Fruit fly (Drosophila melanogaster) whole organism, embryonic: ENCODE data around the gene CG31633.

Experiments used
- Blimp-1 ChIP-seq: fragments of 200-800 bp; sonication (Bioruptor generic); optimal IDR thresholded peaks from 3 replicates; lab custom pipeline; 2018; ENCODE audit warnings: missing biosample characterization, missing genetic modification characterization, mild to moderate bottlenecking, moderate library complexity, missing genetic modification reagents
- CG10543 ChIP-seq: fragments of 200-800 bp; sonication (Bioruptor generic); optimal IDR thresholded peaks from 3 replicates; lab custom pipeline; 2017; ENCODE audit warnings: missing biosample characterization, mild to moderate bottlenecking, missing genetic modification characterization, moderate library complexity
- CG12155 ChIP-seq: fragments of 200-800 bp; sonication (Bioruptor generic); optimal IDR thresholded peaks from 3 replicates; lab custom pipeline; 2016; ENCODE audit warnings: missing biosample characterization, missing genetic modification characterization
- CG12744 ChIP-seq: fragments of 200-800 bp; sonication (Bioruptor generic); optimal IDR thresholded peaks from 2 replicates; lab custom pipeline; 2016; ENCODE audit warnings: missing biosample characterization, missing genetic modification characterization
- CG13775 ChIP-seq: fragments of 200-800 bp; sonication (Bioruptor generic); optimal IDR thresholded peaks from 3 replicates; lab custom pipeline; 2017; ENCODE audit warnings: missing biosample characterization, mild to moderate bottlenecking, missing genetic modification characterization
- CG14710 ChIP-seq: fragments of 200-800 bp; sonication (Bioruptor generic); optimal IDR thresholded peaks from 3 replicates; lab custom pipeline; 2019; ENCODE audit warnings: missing biosample characterization, mild to moderate bottlenecking, missing genetic modification characterization, moderate library complexity
- CG17829 ChIP-seq: fragments of 200-800 bp; optimal IDR thresholded peaks from 2 replicates; lab custom pipeline; 2019; ENCODE audit warnings: missing biosample characterization, mild to moderate bottlenecking, missing genetic modification characterization, moderate library complexity
- CG30403 ChIP-seq: fragments of 200-800 bp; sonication (Bioruptor generic); optimal IDR thresholded peaks from 3 replicates; lab custom pipeline; 2016; ENCODE audit warnings: missing biosample characterization, missing genetic modification characterization
- CG31365 ChIP-seq: fragments of 200-800 bp; sonication (Bioruptor generic); optimal IDR thresholded peaks from 2 replicates; lab custom pipeline; 2018; ENCODE audit warnings: missing biosample characterization, mild to moderate bottlenecking, missing genetic modification characterization
- CG32772 ChIP-seq: fragments of 200-800 bp; sonication (Bioruptor generic); IDR thresholded peaks from 2 replicates; pipeline ENCODE4 v1.3.6; 2022; ENCODE audit warnings: missing biosample characterization, missing genetic modification characterization
- CG4282 ChIP-seq: fragments of 200-800 bp; sonication (Bioruptor generic); optimal IDR thresholded peaks from 2 replicates; lab custom pipeline; 2016; ENCODE audit warnings: missing biosample characterization, missing genetic modification characterization
- CG7271 ChIP-seq: fragments of 200-800 bp; sonication (Bioruptor generic); optimal IDR thresholded peaks from 2 replicates; lab custom pipeline; 2018; ENCODE audit warnings: missing biosample characterization, mild to moderate bottlenecking, missing genetic modification characterization, moderate library complexity
- CG7357 ChIP-seq: fragments of 200-800 bp; sonication (Bioruptor generic); IDR thresholded peaks from 3 replicates; pipeline ENCODE4 v1.3.6; 2022; ENCODE audit warnings: missing biosample characterization, missing genetic modification characterization
- CG8089 ChIP-seq: fragments of 200-800 bp; sonication (Bioruptor generic); optimal IDR thresholded peaks from 3 replicates; lab custom pipeline; 2016; ENCODE audit warnings: missing biosample characterization, missing genetic modification characterization
- CG9215 ChIP-seq: fragments of 200-800 bp; sonication (Bioruptor generic); IDR thresholded peaks from 2 replicates; pipeline ENCODE4 v1.3.6; 2022; ENCODE audit warnings: missing biosample characterization, missing genetic modification characterization
- CG9437 ChIP-seq: fragments of 200-800 bp; sonication (Bioruptor generic); optimal IDR thresholded peaks from 2 replicates; lab custom pipeline; 2018; ENCODE audit warnings: missing biosample characterization, mild to moderate bottlenecking, missing genetic modification characterization
- Dp ChIP-seq: fragments of 200-800 bp; sonication (Bioruptor generic); optimal IDR thresholded peaks from 2 replicates; lab custom pipeline; 2018; ENCODE audit warnings: missing biosample characterization, mild to moderate bottlenecking, missing genetic modification characterization, moderate library complexity
- Ets97D ChIP-seq: fragments of 200-800 bp; sonication (Bioruptor generic); optimal IDR thresholded peaks from 3 replicates; lab custom pipeline; 2016; ENCODE audit warnings: missing biosample characterization, missing genetic modification characterization
- Hey ChIP-seq: fragments of 200-800 bp; sonication (Bioruptor generic); optimal IDR thresholded peaks from 3 replicates; lab custom pipeline; 2018; ENCODE audit warnings: missing biosample characterization, mild to moderate bottlenecking, missing genetic modification characterization
- Hmx ChIP-seq: fragments of 200-800 bp; sonication (Bioruptor generic); optimal IDR thresholded peaks from 2 replicates; lab custom pipeline; 2016; ENCODE audit warnings: missing biosample characterization, missing genetic modification characterization
- Hr78 ChIP-seq, 2 experiments: fragments of 200-800 bp in 1 of 2; fragments of >200 bp in 1 of 2; sonication (Bioruptor generic) in 1 of 2; optimal IDR thresholded peaks; 2 replicates each; lab custom pipeline; 2017 to 2019; ENCODE audit warnings: missing biosample characterization in 2 of 2, missing genetic modification characterization in 2 of 2, mild to moderate bottlenecking in 1 of 2, moderate library complexity in 1 of 2
- Lhr ChIP-seq: fragments of 200-800 bp; sonication (Bioruptor generic); optimal IDR thresholded peaks from 3 replicates; lab custom pipeline; 2017; ENCODE audit warnings: mild to moderate bottlenecking, missing biosample characterization, missing genetic modification reagents, missing genetic modification characterization
- Meics ChIP-seq: fragments of 200-800 bp; sonication (Bioruptor generic); optimal IDR thresholded peaks from 2 replicates; lab custom pipeline; 2017; ENCODE audit warnings: missing biosample characterization, mild to moderate bottlenecking, missing genetic modification characterization
- Mrtf ChIP-seq: fragments of 200-800 bp; sonication (Bioruptor generic); IDR thresholded peaks from 3 replicates; pipeline ENCODE4 v1.3.6; 2022; ENCODE audit warnings: missing biosample characterization, missing genetic modification characterization
- NC2β ChIP-seq: fragments of 200-800 bp; sonication (Bioruptor generic); optimal IDR thresholded peaks from 2 replicates; lab custom pipeline; 2016; ENCODE audit warnings: missing biosample characterization, missing genetic modification characterization
- cato ChIP-seq: fragments of 200-800 bp; sonication (Bioruptor generic); optimal IDR thresholded peaks from 2 replicates; lab custom pipeline; 2016; ENCODE audit warnings: missing biosample characterization, missing genetic modification characterization, borderline replicate concordance
- dmrt11E ChIP-seq: fragments of 200-800 bp; sonication (Bioruptor generic); optimal IDR thresholded peaks from 3 replicates; lab custom pipeline; 2018; ENCODE audit warnings: missing biosample characterization, mild to moderate bottlenecking, missing genetic modification characterization, moderate library complexity
- ems ChIP-seq: fragments of 200-800 bp; sonication (Bioruptor generic); optimal IDR thresholded peaks from 3 replicates; lab custom pipeline; 2016; ENCODE audit warnings: missing biosample characterization, missing genetic modification characterization
- fu2 ChIP-seq: fragments of 200-800 bp; sonication (Bioruptor generic); optimal IDR thresholded peaks from 2 replicates; lab custom pipeline; 2016; ENCODE audit warnings: missing biosample characterization, missing genetic modification characterization
- gcm2 ChIP-seq: fragments of 200-800 bp; sonication (Bioruptor generic); optimal IDR thresholded peaks from 2 replicates; lab custom pipeline; 2016; ENCODE audit warnings: missing biosample characterization, missing genetic modification characterization
- kah ChIP-seq: fragments of 200-800 bp; sonication (Bioruptor generic); optimal IDR thresholded peaks from 2 replicates; lab custom pipeline; 2018; ENCODE audit warnings: missing biosample characterization, mild to moderate bottlenecking, missing genetic modification characterization
- nerfin-2 ChIP-seq: fragments of 200-800 bp; sonication (Bioruptor generic); IDR thresholded peaks from 2 replicates; pipeline ENCODE4 v1.3.6; 2022; ENCODE audit warnings: missing biosample characterization, missing genetic modification characterization; ENCODE audit not compliant: partially characterized antibody
- nmo ChIP-seq: fragments of 200-800 bp; sonication (Bioruptor generic); optimal IDR thresholded peaks from 2 replicates; lab custom pipeline; 2018; ENCODE audit warnings: missing biosample characterization, mild to moderate bottlenecking, missing genetic modification characterization, moderate library complexity
- psq ChIP-seq: fragments of 200-800 bp; sonication (Bioruptor generic); optimal IDR thresholded peaks from 2 replicates; lab custom pipeline; 2017; ENCODE audit warnings: missing biosample characterization, missing genetic modification characterization
- run ChIP-seq: fragments of 200-800 bp; sonication (Bioruptor generic); optimal IDR thresholded peaks from 3 replicates; lab custom pipeline; 2018; ENCODE audit warnings: missing biosample characterization, mild to moderate bottlenecking, missing genetic modification characterization
- schlank ChIP-seq: fragments of 200-800 bp; sonication (Bioruptor generic); optimal IDR thresholded peaks from 2 replicates; lab custom pipeline; 2018; ENCODE audit warnings: missing biosample characterization, mild to moderate bottlenecking, missing genetic modification characterization
- slbo ChIP-seq: fragments of 200-800 bp; sonication (Bioruptor generic); IDR thresholded peaks from 2 replicates; pipeline ENCODE4 v1.3.6; 2022; ENCODE audit warnings: missing biosample characterization, missing genetic modification characterization
- slou ChIP-seq: fragments of 200-800 bp; sonication (Bioruptor generic); optimal IDR thresholded peaks from 3 replicates; lab custom pipeline; 2016; ENCODE audit warnings: missing biosample characterization, missing genetic modification characterization
- sna ChIP-seq: fragments of 200-800 bp; sonication (Bioruptor generic); IDR thresholded peaks from 2 replicates; pipeline ENCODE4 v1.3.6; 2022; ENCODE audit warnings: missing biosample characterization, missing genetic modification characterization; ENCODE audit not compliant: partially characterized antibody
- trem ChIP-seq: fragments of 200-800 bp; optimal IDR thresholded peaks from 3 replicates; lab custom pipeline; 2019; ENCODE audit warnings: missing biosample characterization, mild to moderate bottlenecking, missing genetic modification characterization, moderate library complexity
- tup ChIP-seq: fragments of 200-800 bp; sonication (Bioruptor generic); optimal IDR thresholded peaks from 2 replicates; lab custom pipeline; 2016; ENCODE audit warnings: missing biosample characterization, mild to moderate bottlenecking, missing genetic modification characterization, moderate library complexity
- tx ChIP-seq: fragments of 200-800 bp; sonication (Bioruptor generic); optimal IDR thresholded peaks from 2 replicates; lab custom pipeline; 2016; ENCODE audit warnings: missing biosample characterization, missing genetic modification characterization
- vvl ChIP-seq: fragments of 200-800 bp; sonication (Bioruptor generic); IDR thresholded peaks from 2 replicates; pipeline ENCODE4 v1.3.6; 2022; ENCODE audit warnings: missing biosample characterization, missing genetic modification characterization
- wdn ChIP-seq: fragments of 200-800 bp; sonication (Bioruptor generic); IDR thresholded peaks from 2 replicates; pipeline ENCODE4 v1.3.6; 2022; ENCODE audit warnings: missing biosample characterization, missing genetic modification characterization
- wor ChIP-seq: fragments of 200-800 bp; sonication (Bioruptor generic); IDR thresholded peaks from 2 replicates; pipeline ENCODE4 v1.3.6; 2022; ENCODE audit warnings: missing biosample characterization, missing genetic modification characterization
- zen ChIP-seq: fragments of 200-800 bp; sonication (Bioruptor generic); optimal IDR thresholded peaks from 3 replicates; lab custom pipeline; 2018; ENCODE audit warnings: missing biosample characterization, mild to moderate bottlenecking, missing genetic modification characterization, moderate library complexity
- zf30C ChIP-seq: fragments of 200-800 bp; sonication (Bioruptor generic); optimal IDR thresholded peaks from 3 replicates; lab custom pipeline; 2018; ENCODE audit warnings: missing biosample characterization, mild to moderate bottlenecking, missing genetic modification characterization
- zfh2 ChIP-seq: fragments of 200-800 bp; sonication (Bioruptor generic); optimal IDR thresholded peaks from 2 replicates; lab custom pipeline; 2016; ENCODE audit warnings: missing biosample characterization, missing genetic modification characterization

Gene CG31633

dm6 chr2L:6673211-6674012 lies 17.3 kb upstream of the CG31633 start, which contains the start of gene Spn27A (continued):
- no peak for TF ChIP-seq CG4282 (GFP tag; lab: Kevin White, UChicago)
- TF ChIP-seq dmrt11E (tag; lab: Kevin White, UChicago): peak; percentile 43
- TF ChIP-seq tx (GFP tag; lab: Kevin White, UChicago): peak; percentile 51
- TF ChIP-seq CG13775 (GFP tag; lab: Kevin White, UChicago): peak; percentile 56
- peak; percentile 23 for TF ChIP-seq CG10543
- TF ChIP-seq trem (tag; lab: Kevin White, UChicago): peak; percentile 46
- no peak for TF ChIP-seq cato (GFP tag; lab: Kevin White, UChicago)
- no peak for TF ChIP-seq Hr78 (GFP tag; optimal IDR thresholded peaks at IDR 0.05; lab: Kevin White, UChicago)
- TF ChIP-seq Blimp-1 (GFP tag; lab: Kevin White, UChicago): peak; percentile 66
- peak; percentile 8 for TF ChIP-seq kah (GFP tag; lab: Kevin White, UChicago)
- peak; percentile 15 for TF ChIP-seq tup
- peak; percentile 59 for TF ChIP-seq CG17829 (tag; lab: Kevin White, UChicago)
- no peak for TF ChIP-seq CG12744 (GFP tag; lab: Kevin White, UChicago)
- TF ChIP-seq Dp: peak; percentile 76
- TF ChIP-seq CG12155: peak; percentile 40
- TF ChIP-seq schlank (tag; lab: Kevin White, UChicago): no peak
- TF ChIP-seq zfh2 (GFP tag; lab: Kevin White, UChicago): peak; percentile 62
- TF ChIP-seq CG31365 (tag; lab: Kevin White, UChicago): no peak
- TF ChIP-seq slou (GFP tag; lab: Kevin White, UChicago): peak; percentile 51
- peak; percentile 40 for TF ChIP-seq CG8089 (GFP tag; lab: Kevin White, UChicago)
- TF ChIP-seq gcm2: no peak
- no peak for TF ChIP-seq CG9215
- TF ChIP-seq CG7357: peak; percentile 44; the same call in 1 of the 3 replicates
- no peak for TF ChIP-seq fu2 (GFP tag; lab: Kevin White, UChicago)
- no peak for TF ChIP-seq wdn (GFP tag; lab: Robert Waterston, UW)
- peak; percentile 39; the same call in 1 of the 2 replicates for TF ChIP-seq CG32772 (GFP tag; lab: Robert Waterston, UW)
- TF ChIP-seq wor (GFP tag; lab: Robert Waterston, UW): no peak; the same call in 1 of the 2 replicates
- TF ChIP-seq NC2β (GFP tag; lab: Kevin White, UChicago): peak; percentile 46
- TF ChIP-seq CG14710 (tag; lab: Kevin White, UChicago): peak; percentile 75
- no peak for TF ChIP-seq nerfin-2 (GFP tag; lab: Robert Waterston, UW)
- TF ChIP-seq slbo (GFP tag; lab: Robert Waterston, UW): peak; percentile 38; the same call in 1 of the 2 replicates
- TF ChIP-seq CG30403 (GFP tag; lab: Kevin White, UChicago): peak; percentile 66
- peak; percentile 27 for TF ChIP-seq ems
- peak; percentile 24; the same call in 1 of the 3 replicates for TF ChIP-seq Mrtf
- peak; percentile 65 for TF ChIP-seq Ets97D (GFP tag; lab: Kevin White, UChicago)
- TF ChIP-seq Lhr (GFP tag; lab: Kevin White, UChicago): peak; percentile 54
- TF ChIP-seq Hey: no peak
- peak; percentile 93 for TF ChIP-seq vvl (GFP tag; lab: Robert Waterston, UW)
- peak; percentile 56 for TF ChIP-seq CG9437
- peak; percentile 6 for TF ChIP-seq zf30C (GFP tag; lab: Kevin White, UChicago)
- TF ChIP-seq sna (GFP tag; lab: Robert Waterston, UW): no peak
- TF ChIP-seq Hmx (GFP tag; lab: Kevin White, UChicago): no peak
- no peak for TF ChIP-seq Meics (GFP tag; lab: Kevin White, UChicago)
- no peak for TF ChIP-seq CG7271 (tag; lab: Kevin White, UChicago)
- TF ChIP-seq psq (GFP tag; lab: Kevin White, UChicago): no peak
- peak; percentile 50 for TF ChIP-seq zen (tag; lab: Kevin White, UChicago)
- TF ChIP-seq nmo (GFP tag; lab: Kevin White, UChicago): peak; percentile 77
- TF ChIP-seq run (tag; lab: Kevin White, UChicago): no peak
